Worm (Caenorhabditis elegans): ENCODE data around the gene C29E4.12.

C29E4.12 gene

ce11 chrIII:7977777-7978176 is 36.8 kb downstream of the C29E4.12 start, which contains the start of gene C06G4.4:
C06G4.4 (minus strand) TSS chrIII:7977812.
- TF ChIP-seq ref-1 (GFP tag; conservative IDR thresholded peaks at IDR 0.05) (no peak), ztf-29 (GFP tag; IDR thresholded peaks at IDR 0.05) (no peak), tab-1 (GFP tag; IDR thresholded peaks at IDR 0.05) (no peak), klf-2 (GFP tag; conservative IDR thresholded peaks at IDR 0.05) (no peak), T22C8.4 (GFP tag; IDR thresholded peaks at IDR 0.05) (no peak)

- no peak for TF ChIP-seq ztf-29 (GFP tag; IDR thresholded peaks at IDR 0.05)
- TF ChIP-seq cog-1 (tag; optimal IDR thresholded peaks at IDR 0.05) = no peak
These were observed 37.3 kb downstream of the C29E4.12 start for ce11 chrIII:7978289-7978688.

ce11 chrIII:7978723-7979122 is 37.8 kb downstream of the C29E4.12 start:
- TF ChIP-seq ztf-29 (GFP tag; IDR thresholded peaks at IDR 0.05) (no peak), ref-1 (GFP tag; conservative IDR thresholded peaks at IDR 0.05) (no peak), klf-2 (GFP tag; conservative IDR thresholded peaks at IDR 0.05) (no peak), tab-1 (GFP tag; IDR thresholded peaks at IDR 0.05) (no peak), cog-1 (tag; optimal IDR thresholded peaks at IDR 0.05) (no peak), ztf-23 (GFP tag; IDR thresholded peaks at IDR 0.05) (no peak), med-1 (GFP tag; optimal IDR thresholded peaks at IDR 0.05; ENCODE audit: insufficient read depth) (no peak), flt-1 (GFP tag; IDR thresholded peaks at IDR 0.05) (no peak), T22C8.4 (GFP tag; IDR thresholded peaks at IDR 0.05) (no peak)

- TF ChIP-seq flt-1 (GFP tag; IDR thresholded peaks at IDR 0.05) = no peak
- no peak for TF ChIP-seq ztf-29 (GFP tag; IDR thresholded peaks at IDR 0.05)
These were observed 38.7 kb downstream of the C29E4.12 start, which contains the start of gene clp-1 for ce11 chrIII:7979659-7980058. clp-1 (plus strand) TSS chrIII:7979959.

ce11 chrIII:7981233-7981632 is 40.3 kb downstream of the C29E4.12 start:
- no peak for TF ChIP-seq ztf-29 (GFP tag; IDR thresholded peaks at IDR 0.05)
- TF ChIP-seq tab-1 (GFP tag; IDR thresholded peaks at IDR 0.05) = no peak
- no peak for TF ChIP-seq med-1 (GFP tag; optimal IDR thresholded peaks at IDR 0.05; ENCODE audit: insufficient read depth)
- no peak for TF ChIP-seq flt-1 (GFP tag; IDR thresholded peaks at IDR 0.05)
- no peak for TF ChIP-seq klf-2 (GFP tag; conservative IDR thresholded peaks at IDR 0.05)
- no peak for TF ChIP-seq ztf-23 (GFP tag; IDR thresholded peaks at IDR 0.05)
- TF ChIP-seq T22C8.4 (GFP tag; IDR thresholded peaks at IDR 0.05) = no peak
- no peak for TF ChIP-seq cog-1 (tag; optimal IDR thresholded peaks at IDR 0.05)
- no peak for TF ChIP-seq ref-1 (GFP tag; conservative IDR thresholded peaks at IDR 0.05)

ce11 chrIII:7981938-7982337 is 41.0 kb downstream of the C29E4.12 start:
- no peak for TF ChIP-seq T22C8.4 (GFP tag; IDR thresholded peaks at IDR 0.05)
- no peak for TF ChIP-seq med-1 (GFP tag; optimal IDR thresholded peaks at IDR 0.05; ENCODE audit: insufficient read depth)
- no peak for TF ChIP-seq flt-1 (GFP tag; IDR thresholded peaks at IDR 0.05)
- no peak for TF ChIP-seq ztf-23 (GFP tag; IDR thresholded peaks at IDR 0.05)
- no peak for TF ChIP-seq tab-1 (GFP tag; IDR thresholded peaks at IDR 0.05)
- no peak for TF ChIP-seq ref-1 (GFP tag; conservative IDR thresholded peaks at IDR 0.05)
- TF ChIP-seq klf-2 (GFP tag; conservative IDR thresholded peaks at IDR 0.05) = no peak
- no peak for TF ChIP-seq cog-1 (tag; optimal IDR thresholded peaks at IDR 0.05)
- no peak for TF ChIP-seq ztf-29 (GFP tag; IDR thresholded peaks at IDR 0.05)

ce11 chrIII:7986585-7987171 is 45.7 kb downstream of the C29E4.12 start, which contains the start of gene hrpk-2:
hrpk-2 (plus strand) TSS chrIII:7987121.
- no peak for TF ChIP-seq cog-1 (tag; optimal IDR thresholded peaks at IDR 0.05)

Data from whole organism, midembryonic.